Worm (Caenorhabditis elegans) whole organism, young adult: ENCODE results near the gene T24D5.6.

Source experiments
- F10E7.11 ChIP-seq: sonication (generic microtip); optimal IDR thresholded peaks from 2 replicates; lab custom pipeline; 2017; ENCODE audit warnings: mild to moderate bottlenecking, missing genetic modification characterization, moderate library complexity, missing compliant biosample characterization
- F23B12.7 ChIP-seq: sonication (generic microtip); optimal IDR thresholded peaks from 2 replicates; lab custom pipeline; 2017; ENCODE audit warnings: missing genetic modification characterization, mild to moderate bottlenecking, missing compliant biosample characterization, antibody characterized with exemption, moderate library complexity; ENCODE audit not compliant: insufficient read depth
- lin-35 ChIP-seq, 3 experiments: fragments of 150-350 bp in 2 of 3; sonication (generic microtip) in 1 of 3; optimal IDR thresholded peaks; 2 replicates each; lab custom pipeline; 2014 to 2018; ENCODE audit warnings: missing biosample characterization in 3 of 3, missing genetic modification characterization in 3 of 3, missing genetic modification reagents in 3 of 3
- ztf-18 ChIP-seq: sonication (generic microtip); optimal IDR thresholded peaks from 2 replicates; lab custom pipeline; 2016; ENCODE audit warnings: missing genotype, mild to moderate bottlenecking, missing genetic modification characterization, missing compliant biosample characterization

DNA sequence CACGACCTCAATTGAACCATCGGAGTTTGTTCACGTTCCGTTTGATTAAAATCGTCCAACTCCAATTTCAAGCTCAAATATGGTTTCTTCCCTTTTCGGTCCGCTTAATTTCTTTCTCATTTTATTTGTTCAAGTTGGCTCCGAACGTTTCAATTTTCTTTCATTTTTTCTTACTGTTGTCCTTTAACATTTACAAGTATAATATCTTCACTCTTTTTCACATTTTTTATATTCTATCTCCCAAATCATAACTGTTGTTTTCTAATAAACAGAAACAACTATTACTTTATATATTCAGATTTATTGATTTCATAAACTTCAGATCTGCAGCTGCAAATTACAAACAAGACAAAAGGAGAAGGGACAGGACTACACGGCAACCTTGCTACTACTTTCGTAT is 19.9 kb upstream of the T24D5.6 start:
- no peak for TF ChIP-seq lin-35 (GFP tag; optimal IDR thresholded peaks at IDR 0.05; lab: Kevin White, UChicago)
- TF ChIP-seq F23B12.7 (tag; lab: Kevin White, UChicago), result no peak
- no peak for TF ChIP-seq F10E7.11 (tag; lab: Kevin White, UChicago)
- TF ChIP-seq ztf-18, result no peak
